Worm (Caenorhabditis elegans): Measurements from ENCODE around the gene pkc-2.

Gene pkc-2

DNA sequence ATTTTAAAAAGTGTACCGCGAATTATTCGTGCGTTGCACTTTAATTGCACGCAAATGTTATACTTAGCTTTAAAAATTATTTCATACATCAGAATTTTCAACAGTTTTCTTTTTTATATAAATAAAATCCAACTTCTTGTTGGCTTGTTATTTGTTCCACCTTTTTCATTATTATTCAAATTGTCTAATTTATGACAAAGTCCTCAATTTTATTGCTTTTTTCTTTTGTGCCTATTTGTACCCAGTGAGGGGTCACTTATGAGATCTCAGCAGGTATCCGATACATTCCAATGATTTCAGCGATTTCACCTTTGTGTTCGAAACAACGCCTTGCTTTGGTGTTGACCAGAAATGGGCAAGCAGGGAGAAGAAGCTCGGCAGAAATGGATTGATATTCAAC is 32.8 kb downstream of the pkc-2 start, which contains the start of gene fln-2:
TSS of gene fln-2 (plus strand) at position 301 of the 400 bp plus-strand sequence.
- no peak for TF ChIP-seq nhr-77 (tag; optimal IDR thresholded peaks at IDR 0.05)
- no peak for TF ChIP-seq nhr-71 (tag; optimal IDR thresholded peaks at IDR 0.05)
- TF ChIP-seq egl-27 (tag; optimal IDR thresholded peaks at IDR 0.05), result no peak
- TF ChIP-seq snu-23 (GFP tag; optimal IDR thresholded peaks at IDR 0.05), result no peak
- no peak for TF ChIP-seq nhr-28 (tag; optimal IDR thresholded peaks at IDR 0.05)
- no peak for TF ChIP-seq ztf-4 (tag; optimal IDR thresholded peaks at IDR 0.05)
- no peak for TF ChIP-seq jun-1 (tag; optimal IDR thresholded peaks at IDR 0.05)
- TF ChIP-seq dpl-1 (GFP tag; optimal IDR thresholded peaks at IDR 0.05), result no peak
- no peak for TF ChIP-seq swsn-7 (tag; optimal IDR thresholded peaks at IDR 0.05)
- no peak for TF ChIP-seq fkh-10 (GFP tag; optimal IDR thresholded peaks at IDR 0.05)
- no peak for TF ChIP-seq Y116A8C.19 (tag; optimal IDR thresholded peaks at IDR 0.05; ENCODE audit: borderline replicate concordance)
- TF ChIP-seq vab-15 (tag; optimal IDR thresholded peaks at IDR 0.05), result no peak
- TF ChIP-seq unc-30 (tag; optimal IDR thresholded peaks at IDR 0.05), result no peak
- no peak for TF ChIP-seq xbp-1 (tag; optimal IDR thresholded peaks at IDR 0.05)
- TF ChIP-seq nhr-19 (GFP tag; conservative IDR thresholded peaks at IDR 0.05), result no peak
- TF ChIP-seq fkh-8 (tag; optimal IDR thresholded peaks at IDR 0.05), result no peak
- TF ChIP-seq snpc-4 (tag; optimal IDR thresholded peaks at IDR 0.05), result no peak
- no peak for TF ChIP-seq ceh-8 (GFP tag; optimal IDR thresholded peaks at IDR 0.05)

DNA sequence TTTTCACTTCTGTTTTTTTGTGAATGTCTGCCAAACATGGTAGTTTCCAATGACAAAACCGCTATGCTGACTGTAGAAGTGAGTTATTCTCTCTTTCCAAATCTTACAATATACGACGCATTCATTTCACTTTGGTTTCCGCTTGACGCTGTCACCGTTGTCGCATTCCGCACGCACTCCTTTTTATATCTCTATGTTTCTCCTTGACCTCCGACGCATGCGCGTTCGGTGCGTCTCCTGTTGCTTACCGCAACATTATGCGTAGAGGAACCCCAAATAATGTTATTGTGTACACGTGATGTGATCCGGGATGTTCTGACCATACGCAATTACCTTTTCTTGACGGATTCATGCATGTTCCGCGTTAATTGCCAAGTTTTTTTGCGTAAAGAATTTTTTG is 37.3 kb downstream of the pkc-2 start:
- TF ChIP-seq ceh-82 (tag; optimal IDR thresholded peaks at IDR 0.05) (no peak), blmp-1 (tag; optimal IDR thresholded peaks at IDR 0.05) (peak; percentile 92), elt-3 (tag; optimal IDR thresholded peaks at IDR 0.05) (peak in 1 of 6 experiments; percentile 48)

DNA sequence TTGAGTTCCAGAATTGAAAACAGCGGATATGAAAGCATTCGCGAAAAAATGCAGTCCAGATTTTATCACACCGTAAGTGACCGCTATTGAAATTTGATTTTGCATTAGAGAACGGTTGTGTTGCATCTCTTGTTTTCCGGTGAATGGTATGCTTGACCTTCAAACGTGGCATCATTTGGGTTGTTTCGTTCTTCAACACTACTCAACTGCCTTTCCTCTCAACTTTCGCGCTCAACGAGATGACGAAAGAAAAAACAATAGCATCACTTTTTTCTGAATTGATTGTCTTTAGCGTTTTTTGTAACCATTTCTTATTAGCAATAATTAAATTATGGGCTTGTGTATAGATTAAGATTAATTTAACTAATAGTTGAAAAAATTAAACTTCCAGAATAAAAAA is 37.8 kb downstream of the pkc-2 start:
- no peak for TF ChIP-seq pag-3 (tag; optimal IDR thresholded peaks at IDR 0.05; ENCODE audit: borderline replicate concordance, insufficient read depth)
- TF ChIP-seq lin-15B (tag; optimal IDR thresholded peaks at IDR 0.05), result no peak
- no peak for TF ChIP-seq lir-3 (tag; optimal IDR thresholded peaks at IDR 0.05; ENCODE audit: poor library complexity)
- no peak for TF ChIP-seq aha-1 (tag; optimal IDR thresholded peaks at IDR 0.05)
- TF ChIP-seq skn-1 (tag; optimal IDR thresholded peaks at IDR 0.05), result no peak
- TF ChIP-seq blmp-1 (tag; optimal IDR thresholded peaks at IDR 0.05), result peak; percentile 40
- TF ChIP-seq rnt-1 (tag; optimal IDR thresholded peaks at IDR 0.05), result no peak
- TF ChIP-seq C16A3.4 (tag; optimal IDR thresholded peaks at IDR 0.05), result no peak
- TF ChIP-seq lin-14 (GFP tag; optimal IDR thresholded peaks at IDR 0.05), result peak; percentile 59
- no peak for TF ChIP-seq dpl-1 (GFP tag; optimal IDR thresholded peaks at IDR 0.05)
- TF ChIP-seq zag-1 (tag; optimal IDR thresholded peaks at IDR 0.05), result no peak
- no peak for TF ChIP-seq dsc-1 (tag; optimal IDR thresholded peaks at IDR 0.05)
- no peak for TF ChIP-seq sup-37 (GFP tag; optimal IDR thresholded peaks at IDR 0.05)
- no peak for TF ChIP-seq nhr-20 (tag; optimal IDR thresholded peaks at IDR 0.05)
- TF ChIP-seq snu-23 (GFP tag; optimal IDR thresholded peaks at IDR 0.05), result no peak
- peak; percentile 75 for TF ChIP-seq nhr-85 (tag)
- no peak for TF ChIP-seq elt-3 (tag; optimal IDR thresholded peaks at IDR 0.05)
- no peak for TF ChIP-seq egl-13 (tag; optimal IDR thresholded peaks at IDR 0.05)

DNA sequence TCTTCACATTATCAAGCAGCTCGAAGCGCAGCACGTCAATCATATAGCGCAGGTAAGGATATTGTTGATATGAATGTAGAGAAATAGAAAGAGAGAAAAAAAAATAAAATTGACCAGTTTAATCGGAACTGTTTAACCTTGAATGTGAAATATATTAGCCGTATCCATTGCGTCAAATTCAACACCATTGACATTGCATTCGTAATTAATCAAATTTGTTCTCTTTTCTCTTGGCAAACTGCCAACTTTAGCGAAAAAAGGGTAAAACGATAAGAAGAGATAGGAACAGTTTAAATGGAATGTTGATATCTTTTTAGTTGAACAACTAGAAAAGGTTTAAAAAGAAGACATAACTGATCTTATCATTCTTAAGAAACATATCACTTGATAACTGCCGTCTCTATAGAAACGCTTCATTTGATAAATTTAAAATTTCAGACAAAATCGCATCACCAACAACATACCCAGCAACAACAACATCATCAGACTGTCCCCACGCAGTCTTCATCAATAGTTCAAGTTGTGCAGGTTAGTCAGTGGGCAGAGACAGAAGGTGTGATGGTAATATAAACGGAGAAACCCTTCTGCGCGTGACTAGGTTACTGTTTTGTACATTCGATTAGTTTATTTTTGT is 39.1 kb downstream of the pkc-2 start:
- TF ChIP-seq lsy-2 (tag; optimal IDR thresholded peaks at IDR 0.05), result peak; percentile 14 to 20
- 0 out of 2 replicates have a peak, but pooled peaks have one; percentile 12 for TF ChIP-seq nhr-19 (GFP tag; conservative IDR thresholded peaks at IDR 0.05)
- TF ChIP-seq nhr-20 (tag; optimal IDR thresholded peaks at IDR 0.05), result peak; percentile 1
- TF ChIP-seq irx-1 (tag; optimal IDR thresholded peaks at IDR 0.05), result peak; percentile 55
- TF ChIP-seq grh-1 (GFP tag; IDR thresholded peaks at IDR 0.05), result peak; percentile 48; the same call in 1 of the 2 replicates
- TF ChIP-seq mep-1 (tag; optimal IDR thresholded peaks at IDR 0.05), result peak; percentile 37
- no peak for TF ChIP-seq ets-5 (GFP tag; IDR thresholded peaks at IDR 0.05)
- TF ChIP-seq zip-4 (GFP tag; optimal IDR thresholded peaks at IDR 0.05), result no peak
- peak; percentile 37 for TF ChIP-seq nhr-71 (tag; optimal IDR thresholded peaks at IDR 0.05)
- no peak for TF ChIP-seq dpl-1 (GFP tag; optimal IDR thresholded peaks at IDR 0.05)
- peak; percentile 93 for TF ChIP-seq nhr-85 (tag)
- peak; percentile 35 for TF ChIP-seq snu-23 (GFP tag; optimal IDR thresholded peaks at IDR 0.05)
- peak; percentile 68 for TF ChIP-seq lin-14 (GFP tag; optimal IDR thresholded peaks at IDR 0.05)
- TF ChIP-seq lin-35 (GFP tag; optimal IDR thresholded peaks at IDR 0.05), result peak in 1 of 2 experiments; percentile 46
- peak; percentile 67 for TF ChIP-seq blmp-1 (tag; optimal IDR thresholded peaks at IDR 0.05)
- no peak for TF ChIP-seq nhr-76 (tag; optimal IDR thresholded peaks at IDR 0.05)
- peak; percentile 57 for TF ChIP-seq nhr-90 (tag; optimal IDR thresholded peaks at IDR 0.05; ENCODE audit: poor library complexity)
- TF ChIP-seq elt-3 (tag; optimal IDR thresholded peaks at IDR 0.05), result peak in 5 of 6 experiments; percentile 40 to 82 (median 52)
